Fruit fly (Drosophila melanogaster) whole organism, embryonic: Measurements from ENCODE around the gene MP1.

Experiments
- Adf1 ChIP-seq: fragments of 200-800 bp; sonication (Bioruptor generic); IDR thresholded peaks from 2 replicates; pipeline ENCODE4 v1.3.6; 2022; ENCODE audit warnings: missing biosample characterization, missing genetic modification characterization
- CG10543 ChIP-seq: fragments of 200-800 bp; sonication (Bioruptor generic); optimal IDR thresholded peaks from 3 replicates; lab custom pipeline; 2017; ENCODE audit warnings: missing biosample characterization, mild to moderate bottlenecking, missing genetic modification characterization, moderate library complexity
- CG10959 ChIP-seq: fragments of 200-800 bp; sonication (Bioruptor generic); IDR thresholded peaks from 2 replicates; pipeline ENCODE4 v1.3.6; 2022; ENCODE audit warnings: missing biosample characterization, missing genetic modification characterization
- CG11696 ChIP-seq: fragments of 200-800 bp; sonication (Bioruptor generic); IDR thresholded peaks from 2 replicates; pipeline ENCODE4 v1.3.6; 2022; ENCODE audit warnings: missing biosample characterization, missing genetic modification characterization
- CG1233 ChIP-seq: fragments of 200-800 bp; sonication (Bioruptor generic); optimal IDR thresholded peaks from 4 replicates; lab custom pipeline; 2018; ENCODE audit warnings: missing biosample characterization, mild to moderate bottlenecking, missing genetic modification characterization
- CG12744 ChIP-seq: fragments of 200-800 bp; sonication (Bioruptor generic); optimal IDR thresholded peaks from 2 replicates; lab custom pipeline; 2016; ENCODE audit warnings: missing biosample characterization, missing genetic modification characterization
- CG16779 ChIP-seq: fragments of 200-800 bp; sonication (Bioruptor generic); IDR thresholded peaks from 2 replicates; pipeline ENCODE4 v1.3.6; 2022; ENCODE audit warnings: missing biosample characterization, missing genetic modification characterization
- CG17568 ChIP-seq: fragments of 200-800 bp; sonication (Bioruptor generic); optimal IDR thresholded peaks from 2 replicates; lab custom pipeline; 2018; ENCODE audit warnings: missing biosample characterization, mild to moderate bottlenecking, missing genetic modification characterization, moderate library complexity
- CG18011 ChIP-seq: fragments of 200-800 bp; sonication (Bioruptor generic); optimal IDR thresholded peaks from 2 replicates; lab custom pipeline; 2017; ENCODE audit warnings: missing biosample characterization, missing genetic modification characterization, mild to moderate bottlenecking, moderate library complexity, missing genotype
- CG18262 ChIP-seq: fragments of 200-800 bp; optimal IDR thresholded peaks from 3 replicates; lab custom pipeline; 2019; ENCODE audit warnings: missing biosample characterization, mild to moderate bottlenecking, missing genetic modification characterization, moderate library complexity
- CG2889 ChIP-seq: fragments of 200-800 bp; sonication (Bioruptor generic); IDR thresholded peaks from 3 replicates; pipeline ENCODE4 v1.3.6; 2022; ENCODE audit warnings: missing biosample characterization, missing genetic modification characterization
- CG3995 ChIP-seq: fragments of 200-800 bp; sonication (Bioruptor generic); optimal IDR thresholded peaks from 3 replicates; lab custom pipeline; 2016; ENCODE audit warnings: missing biosample characterization, missing genetic modification characterization
- CG4854 ChIP-seq: fragments of 200-800 bp; sonication (Bioruptor generic); optimal IDR thresholded peaks from 2 replicates; lab custom pipeline; 2016; ENCODE audit warnings: missing biosample characterization, missing genetic modification characterization, inconsistent platforms
- CG6683 ChIP-seq: fragments of 200-800 bp; sonication (Bioruptor generic); optimal IDR thresholded peaks from 2 replicates; lab custom pipeline; 2017; ENCODE audit warnings: missing biosample characterization, mild to moderate bottlenecking, missing genetic modification characterization, missing genetic modification reagents
- CG6689 ChIP-seq: fragments of 200-800 bp; sonication (Bioruptor generic); IDR thresholded peaks from 2 replicates; pipeline ENCODE4 v1.3.6; 2022; ENCODE audit warnings: missing biosample characterization, missing genetic modification characterization
- CG7372 ChIP-seq: fragments of 200-800 bp; sonication (Bioruptor generic); IDR thresholded peaks from 2 replicates; pipeline ENCODE4 v1.3.6; 2022; ENCODE audit warnings: missing biosample characterization, missing genetic modification characterization
- CG7786 ChIP-seq: fragments of 200-800 bp; sonication (Bioruptor generic); optimal IDR thresholded peaks from 2 replicates; lab custom pipeline; 2016; ENCODE audit warnings: missing biosample characterization, missing genetic modification characterization
- CG9215 ChIP-seq: fragments of 200-800 bp; sonication (Bioruptor generic); IDR thresholded peaks from 2 replicates; pipeline ENCODE4 v1.3.6; 2022; ENCODE audit warnings: missing biosample characterization, missing genetic modification characterization
- Eip74EF ChIP-seq, 2 experiments: fragments of 200-800 bp in 1 of 2; fragments of >200 bp in 1 of 2; sonication (Bioruptor generic) in 1 of 2; optimal IDR thresholded peaks; 2 replicates each; lab custom pipeline; 2017 to 2019; ENCODE audit warnings: missing biosample characterization in 2 of 2, missing genetic modification characterization in 2 of 2, mild to moderate bottlenecking in 1 of 2, moderate library complexity in 1 of 2
- Elba2 ChIP-seq: fragments of 200-800 bp; sonication (Bioruptor generic); optimal IDR thresholded peaks from 3 replicates; lab custom pipeline; 2016; ENCODE audit warnings: missing biosample characterization, missing genetic modification characterization
- Fer1 ChIP-seq: fragments of 200-800 bp; sonication (Bioruptor generic); optimal IDR thresholded peaks from 2 replicates; lab custom pipeline; 2017; ENCODE audit warnings: missing biosample characterization, mild to moderate bottlenecking, missing genetic modification characterization
- Gsc ChIP-seq: fragments of 200-800 bp; sonication (Bioruptor generic); IDR thresholded peaks from 2 replicates; pipeline ENCODE4 v1.3.6; 2022; ENCODE audit warnings: missing biosample characterization, missing genetic modification characterization
- Hr51 ChIP-seq, 2 experiments: fragments of 200-800 bp; sonication (Bioruptor generic); optimal IDR thresholded peaks; 2 replicates in 1 of 2; 3 replicates in 1 of 2; lab custom pipeline; 2016 to 2018; ENCODE audit warnings: missing biosample characterization in 2 of 2, missing genetic modification characterization in 2 of 2, mild to moderate bottlenecking in 1 of 2, moderate library complexity in 1 of 2
- Lpt ChIP-seq: fragments of >200 bp; optimal IDR thresholded peaks from 2 replicates; lab custom pipeline; 2018; ENCODE audit warnings: missing biosample characterization, missing genetic modification characterization
- NC2α ChIP-seq: fragments of 200-800 bp; sonication (Bioruptor generic); optimal IDR thresholded peaks from 2 replicates; lab custom pipeline; 2016; ENCODE audit warnings: missing biosample characterization, missing genetic modification characterization
- ap ChIP-seq: fragments of 200-800 bp; sonication (Bioruptor generic); IDR thresholded peaks from 2 replicates; pipeline ENCODE4 v1.3.6; 2022; ENCODE audit warnings: missing biosample characterization, missing genetic modification characterization
- ara ChIP-seq: fragments of 200-800 bp; sonication (Bioruptor generic); IDR thresholded peaks from 2 replicates; pipeline ENCODE4 v1.3.6; 2022; ENCODE audit warnings: missing biosample characterization, missing genetic modification characterization
- ato ChIP-seq: fragments of 200-800 bp; sonication (Bioruptor generic); IDR thresholded peaks from 2 replicates; pipeline ENCODE4 v1.3.6; 2022; ENCODE audit warnings: missing biosample characterization, missing genetic modification characterization; ENCODE audit not compliant: partially characterized antibody
- bab2 ChIP-seq: fragments of 200-800 bp; sonication (Bioruptor generic); optimal IDR thresholded peaks from 2 replicates; lab custom pipeline; 2016; ENCODE audit warnings: missing biosample characterization, missing genetic modification characterization
- bbx ChIP-seq: fragments of 200-800 bp; sonication (Bioruptor generic); IDR thresholded peaks from 2 replicates; pipeline ENCODE4 v1.3.6; 2022; ENCODE audit warnings: missing biosample characterization, missing genetic modification characterization; ENCODE audit not compliant: partially characterized antibody
- bowl ChIP-seq: fragments of 200-800 bp; sonication (Bioruptor generic); IDR thresholded peaks from 2 replicates; pipeline ENCODE4 v1.3.6; 2022; ENCODE audit warnings: missing biosample characterization, missing genetic modification characterization
- chif ChIP-seq, 2 experiments: fragments of 200-800 bp; sonication (Bioruptor generic); optimal IDR thresholded peaks; 3 replicates each; lab custom pipeline; 2016; ENCODE audit warnings: missing biosample characterization in 2 of 2, missing genetic modification characterization in 2 of 2
- chn ChIP-seq: fragments of 200-800 bp; sonication (Bioruptor generic); optimal IDR thresholded peaks from 2 replicates; lab custom pipeline; 2016; ENCODE audit warnings: missing biosample characterization, missing genetic modification characterization
- disco-r ChIP-seq: fragments of 200-800 bp; sonication (Bioruptor generic); optimal IDR thresholded peaks from 2 replicates; lab custom pipeline; 2016; ENCODE audit warnings: missing biosample characterization, missing genetic modification characterization
- dm ChIP-seq: fragments of 200-800 bp; sonication (Bioruptor generic); optimal IDR thresholded peaks from 3 replicates; lab custom pipeline; 2016; ENCODE audit warnings: missing biosample characterization, missing genetic modification characterization
- fd64A ChIP-seq: fragments of 200-800 bp; sonication (Bioruptor generic); optimal IDR thresholded peaks from 3 replicates; lab custom pipeline; 2018; ENCODE audit warnings: missing biosample characterization, mild to moderate bottlenecking, missing genetic modification characterization
- hkb ChIP-seq, 2 experiments: fragments of 200-800 bp in 1 of 2; fragments of >200 bp in 1 of 2; sonication (Bioruptor generic) in 1 of 2; IDR thresholded peaks in 1 of 2; optimal IDR thresholded peaks in 1 of 2; 2 replicates each; pipeline versions ENCODE4 v1.3.6 to Lab custom; 2017 to 2022; ENCODE audit warnings: missing biosample characterization in 1 of 2, missing genetic modification characterization in 1 of 2
- insv ChIP-seq, 2 experiments: fragments of 200-800 bp; sonication (Bioruptor generic); optimal IDR thresholded peaks; 3 replicates each; lab custom pipeline; 2016 to 2018; ENCODE audit warnings: missing biosample characterization in 2 of 2, missing genetic modification characterization in 2 of 2
- pita ChIP-seq: fragments of 200-800 bp; sonication (Bioruptor generic); optimal IDR thresholded peaks from 2 replicates; lab custom pipeline; 2017; ENCODE audit warnings: missing biosample characterization, mild to moderate bottlenecking, missing genetic modification characterization
- ro ChIP-seq: fragments of 200-800 bp; sonication (Bioruptor generic); IDR thresholded peaks from 2 replicates; pipeline ENCODE4 v1.3.6; 2022; ENCODE audit warnings: missing biosample characterization, missing genetic modification characterization
- salm ChIP-seq: fragments of 200-800 bp; sonication (Bioruptor generic); optimal IDR thresholded peaks from 2 replicates; lab custom pipeline; 2018; ENCODE audit warnings: missing biosample characterization, mild to moderate bottlenecking, missing genetic modification characterization
- schlank ChIP-seq: fragments of 200-800 bp; sonication (Bioruptor generic); optimal IDR thresholded peaks from 2 replicates; lab custom pipeline; 2018; ENCODE audit warnings: missing biosample characterization, mild to moderate bottlenecking, missing genetic modification characterization
- sens-2 ChIP-seq: fragments of 200-800 bp; sonication (Bioruptor generic); IDR thresholded peaks from 2 replicates; pipeline ENCODE4 v1.3.6; 2022; ENCODE audit warnings: missing biosample characterization, missing genetic modification characterization
- slou ChIP-seq: fragments of 200-800 bp; sonication (Bioruptor generic); optimal IDR thresholded peaks from 3 replicates; lab custom pipeline; 2016; ENCODE audit warnings: missing biosample characterization, missing genetic modification characterization
- sna ChIP-seq: fragments of 200-800 bp; sonication (Bioruptor generic); IDR thresholded peaks from 2 replicates; pipeline ENCODE4 v1.3.6; 2022; ENCODE audit warnings: missing biosample characterization, missing genetic modification characterization; ENCODE audit not compliant: partially characterized antibody
- sr ChIP-seq: fragments of 200-800 bp; sonication (Bioruptor generic); IDR thresholded peaks from 3 replicates; pipeline ENCODE4 v1.3.6; 2022; ENCODE audit warnings: missing biosample characterization, missing genetic modification characterization
- tna ChIP-seq: fragments of 200-800 bp; sonication (Bioruptor generic); IDR thresholded peaks from 2 replicates; pipeline ENCODE4 v1.3.6; 2022; ENCODE audit warnings: missing biosample characterization, missing genetic modification characterization; ENCODE audit not compliant: partially characterized antibody
- trem ChIP-seq: fragments of 200-800 bp; optimal IDR thresholded peaks from 3 replicates; lab custom pipeline; 2019; ENCODE audit warnings: missing biosample characterization, mild to moderate bottlenecking, missing genetic modification characterization, moderate library complexity
- unc-4 ChIP-seq: fragments of 200-800 bp; sonication (Bioruptor generic); IDR thresholded peaks from 2 replicates; pipeline ENCODE4 v1.3.6; 2022; ENCODE audit warnings: missing biosample characterization, missing genetic modification characterization; ENCODE audit not compliant: partially characterized antibody

The MP1 gene

dm6 chr3R:4281119-4281861, 26.4 kb upstream of the MP1 start (continued):
- TF ChIP-seq CG12744 (GFP tag; lab: Kevin White, UChicago): peak; percentile 18
- TF ChIP-seq salm (tag; lab: Kevin White, UChicago): no peak
- TF ChIP-seq CG16779: no peak
- no peak for TF ChIP-seq fd64A
- no peak for TF ChIP-seq CG4854 (GFP tag; lab: Kevin White, UChicago)
- TF ChIP-seq CG17568 (GFP tag; lab: Kevin White, UChicago): no peak
- TF ChIP-seq ato (GFP tag; lab: Robert Waterston, UW): no peak
- no peak for TF ChIP-seq NC2α
- peak in 1 of 2 experiments; percentile 66 for TF ChIP-seq Hr51 (GFP tag; optimal IDR thresholded peaks at IDR 0.05; lab: Kevin White, UChicago)
- TF ChIP-seq chif (GFP tag; optimal IDR thresholded peaks at IDR 0.05; lab: Kevin White, UChicago): no peak
- 0 out of 2 replicates have a peak, but pooled peaks have one; percentile 4 for TF ChIP-seq CG9215
- no peak for TF ChIP-seq sens-2 (GFP tag; lab: Robert Waterston, UW)
- TF ChIP-seq CG18262 (tag; lab: Kevin White, UChicago): no peak
- no peak for TF ChIP-seq Lpt (GFP tag; lab: Kevin White, UChicago)
- TF ChIP-seq trem: no peak
- TF ChIP-seq CG1233 (GFP tag; lab: Kevin White, UChicago): no peak
- no peak for TF ChIP-seq Eip74EF (GFP tag; optimal IDR thresholded peaks at IDR 0.05; lab: Kevin White, UChicago)
- peak; percentile 9 for TF ChIP-seq CG10543
- TF ChIP-seq CG3995 (GFP tag; lab: Kevin White, UChicago): no peak
- no peak for TF ChIP-seq ara (GFP tag; lab: Robert Waterston, UW)
- TF ChIP-seq CG6683: no peak
- TF ChIP-seq insv (GFP tag; optimal IDR thresholded peaks at IDR 0.05; lab: Kevin White, UChicago): no peak
- no peak for TF ChIP-seq pita (GFP tag; lab: Kevin White, UChicago)
- TF ChIP-seq schlank (tag; lab: Kevin White, UChicago): no peak
- no peak for TF ChIP-seq sr (GFP tag; lab: Robert Waterston, UW)
- no peak for TF ChIP-seq CG11696 (GFP tag; lab: Robert Waterston, UW)
- no peak for TF ChIP-seq hkb (optimal IDR thresholded peaks at IDR 0.05; lab: Kevin White, UChicago)
- no peak for TF ChIP-seq hkb (GFP tag; IDR thresholded peaks at IDR 0.05; lab: Robert Waterston, UW)
- no peak for TF ChIP-seq Elba2 (GFP tag; lab: Kevin White, UChicago)
- no peak for TF ChIP-seq disco-r (GFP tag; lab: Kevin White, UChicago)
- TF ChIP-seq CG10959: no peak
- 0 out of 2 replicates have a peak, but pooled peaks have one; percentile 8 for TF ChIP-seq CG6689
- no peak for TF ChIP-seq CG2889 (GFP tag; lab: Robert Waterston, UW)
- TF ChIP-seq chn: no peak
- TF ChIP-seq bab2: no peak
- TF ChIP-seq Fer1 (GFP tag; lab: Kevin White, UChicago): peak; percentile 10
- TF ChIP-seq bbx (GFP tag; lab: Robert Waterston, UW): peak; percentile 16; the same call in 1 of the 2 replicates
- no peak for TF ChIP-seq CG18011 (GFP tag; lab: Kevin White, UChicago)
- TF ChIP-seq slou (GFP tag; lab: Kevin White, UChicago): no peak
- TF ChIP-seq Gsc (GFP tag; lab: Robert Waterston, UW): no peak
- TF ChIP-seq CG7786 (GFP tag; lab: Kevin White, UChicago): no peak
- no peak for TF ChIP-seq sna (GFP tag; lab: Robert Waterston, UW)
- TF ChIP-seq dm: no peak
- no peak for TF ChIP-seq unc-4
- TF ChIP-seq ap (GFP tag; lab: Robert Waterston, UW): no peak
- peak; percentile 8; the same call in 1 of the 2 replicates for TF ChIP-seq tna (GFP tag; lab: Robert Waterston, UW)
- peak; percentile 78 for TF ChIP-seq Adf1 (GFP tag; lab: Robert Waterston, UW)
- TF ChIP-seq CG7372: 0 out of 2 replicates have a peak, but pooled peaks have one; percentile 23
- no peak for TF ChIP-seq ro (GFP tag; lab: Robert Waterston, UW)
- no peak for TF ChIP-seq bowl
